Fruit fly (Drosophila melanogaster): ENCODE results near the gene Hmgcl.

The Hmgcl gene

DNA sequence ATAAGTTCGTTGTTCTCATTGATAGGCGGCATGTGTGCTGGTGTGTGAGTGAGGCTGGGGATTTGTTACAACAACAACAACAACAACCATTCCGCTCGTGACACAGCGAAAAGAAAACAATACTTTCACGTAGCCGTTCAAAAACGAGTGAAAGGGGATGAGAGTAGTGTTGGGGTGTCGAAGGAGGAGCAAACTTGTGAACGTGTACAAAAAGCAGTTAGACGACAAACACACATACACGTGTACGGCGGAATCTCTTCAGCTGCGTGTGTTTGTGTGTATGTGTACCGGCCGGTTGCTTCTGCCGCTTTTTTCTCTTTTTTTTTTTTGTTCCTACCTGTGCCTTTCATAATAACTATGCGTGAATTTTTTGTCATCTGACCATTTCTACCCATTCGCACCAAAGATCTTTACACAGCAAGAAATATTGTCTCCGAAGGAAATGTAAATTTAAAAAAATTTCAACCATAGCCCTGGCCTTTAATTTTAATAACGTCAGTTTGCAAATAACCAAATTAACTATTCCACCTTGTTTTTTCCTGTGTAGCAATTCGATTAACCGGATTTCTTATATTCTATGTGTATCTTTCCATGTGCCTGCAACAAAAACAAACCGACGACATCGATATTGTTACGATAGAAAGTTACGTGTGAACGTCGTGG lies 38.0 kb upstream of the Hmgcl start:
- peak; percentile 31 for TF ChIP-seq sv (GFP tag; optimal IDR thresholded peaks at IDR 0.05)
- peak; percentile 83 for TF ChIP-seq ey (GFP tag; optimal IDR thresholded peaks at IDR 0.05)
- no peak for TF ChIP-seq Hr78 (GFP tag; optimal IDR thresholded peaks at IDR 0.05)
- no peak for TF ChIP-seq GATAd (GFP tag; optimal IDR thresholded peaks at IDR 0.05)
- peak; percentile 74 for TF ChIP-seq br (GFP tag; optimal IDR thresholded peaks at IDR 0.05)
- no peak for TF ChIP-seq CG9705 (GFP tag; optimal IDR thresholded peaks at IDR 0.05)
- no peak for TF ChIP-seq Mio (GFP tag; optimal IDR thresholded peaks at IDR 0.05)
- TF ChIP-seq Myc (optimal IDR thresholded peaks at IDR 0.05): no peak
- peak; percentile 22 for TF ChIP-seq Jra (GFP tag; optimal IDR thresholded peaks at IDR 0.05)
- no peak for TF ChIP-seq usp (GFP tag; optimal IDR thresholded peaks at IDR 0.05)
- TF ChIP-seq lola (GFP tag; optimal IDR thresholded peaks at IDR 0.05): no peak
- TF ChIP-seq fru (GFP tag; optimal IDR thresholded peaks at IDR 0.05): peak; percentile 77
- peak; percentile 54 for TF ChIP-seq Sp1 (GFP tag; optimal IDR thresholded peaks at IDR 0.05)
- TF ChIP-seq Hnf4 (GFP tag; optimal IDR thresholded peaks at IDR 0.05): peak; percentile 83
- TF ChIP-seq Dfd (GFP tag; optimal IDR thresholded peaks at IDR 0.05): no peak
- TF ChIP-seq sage (GFP tag; optimal IDR thresholded peaks at IDR 0.05): peak; percentile 57
- no peak for TF ChIP-seq Vsx2 (GFP tag; optimal IDR thresholded peaks at IDR 0.05; ENCODE audit: partially characterized antibody)
- peak; percentile 86 for TF ChIP-seq h (GFP tag; optimal IDR thresholded peaks at IDR 0.05)
- TF ChIP-seq N (GFP tag; optimal IDR thresholded peaks at IDR 0.05): no peak
- no peak for TF ChIP-seq tai (GFP tag; optimal IDR thresholded peaks at IDR 0.05)
- TF ChIP-seq CrebA (GFP tag; optimal IDR thresholded peaks at IDR 0.05; ENCODE audit: borderline replicate concordance): no peak
- TF ChIP-seq rgr (GFP tag; optimal IDR thresholded peaks at IDR 0.05): peak; percentile 83
- TF ChIP-seq dl (GFP tag; optimal IDR thresholded peaks at IDR 0.05; ENCODE audit: insufficient read depth in 1 of 2, partially characterized antibody in 2 of 2): peak in 1 of 2 experiments; percentile 35
- TF ChIP-seq dmrt93B (GFP tag; optimal IDR thresholded peaks at IDR 0.05): no peak
- no peak for TF ChIP-seq Abd-B (GFP tag; optimal IDR thresholded peaks at IDR 0.05)
- TF ChIP-seq brk (GFP tag; optimal IDR thresholded peaks at IDR 0.05): peak; percentile 76
- TF ChIP-seq dsf (GFP tag; optimal IDR thresholded peaks at IDR 0.05; ENCODE audit: borderline replicate concordance): no peak
- TF ChIP-seq pan (optimal IDR thresholded peaks at IDR 0.05): no peak
- TF ChIP-seq jim (GFP tag; optimal IDR thresholded peaks at IDR 0.05): no peak
- TF ChIP-seq HLH106 (tag; optimal IDR thresholded peaks at IDR 0.05): peak; percentile 54
- TF ChIP-seq OdsH (GFP tag; optimal IDR thresholded peaks at IDR 0.05): peak; percentile 82
- TF ChIP-seq Dif (GFP tag; optimal IDR thresholded peaks at IDR 0.05; ENCODE audit: partially characterized antibody): peak; percentile 20
- peak; percentile 11 for TF ChIP-seq Rel (GFP tag; optimal IDR thresholded peaks at IDR 0.05)
- TF ChIP-seq Rel (tag; optimal IDR thresholded peaks at IDR 0.05): no peak
- TF ChIP-seq foxo (GFP tag; optimal IDR thresholded peaks at IDR 0.05): peak in 1 of 2 experiments; percentile 84
- peak; percentile 60 for TF ChIP-seq woc (GFP tag; optimal IDR thresholded peaks at IDR 0.05)
- TF ChIP-seq CG32264 (GFP tag; optimal IDR thresholded peaks at IDR 0.05): peak; percentile 48
- TF ChIP-seq Hr83 (GFP tag; optimal IDR thresholded peaks at IDR 0.05; ENCODE audit: poor library complexity, severe bottlenecking): peak; percentile 46
- TF ChIP-seq psq (GFP tag; optimal IDR thresholded peaks at IDR 0.05): peak; percentile 45

DNA sequence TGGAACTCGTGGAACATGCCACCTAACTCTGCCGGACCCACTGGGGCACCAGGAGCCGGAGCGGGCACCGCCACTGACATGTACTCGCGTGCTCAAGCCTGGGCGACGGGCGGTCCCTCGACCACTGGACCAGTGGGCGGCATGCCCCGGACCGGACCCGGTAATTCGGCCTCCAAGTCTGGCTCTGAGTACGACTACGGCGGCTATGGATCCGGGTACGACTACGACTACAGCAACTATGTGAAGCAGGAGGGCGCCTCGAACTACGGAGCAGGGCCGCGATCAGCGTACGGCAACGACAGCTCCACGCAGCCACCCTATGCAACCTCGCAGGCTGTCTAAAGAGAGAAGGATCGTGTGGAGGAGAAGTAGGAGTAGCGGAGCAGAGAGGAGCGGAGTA lies 35.1 kb upstream of the Hmgcl start:
- TF ChIP-seq CrebA (GFP tag; optimal IDR thresholded peaks at IDR 0.05; ENCODE audit: borderline replicate concordance): no peak
- no peak for TF ChIP-seq dmrt93B (GFP tag; optimal IDR thresholded peaks at IDR 0.05)
- TF ChIP-seq OdsH (GFP tag; optimal IDR thresholded peaks at IDR 0.05): no peak
- TF ChIP-seq Rel (GFP tag; optimal IDR thresholded peaks at IDR 0.05): no peak
- no peak for TF ChIP-seq Rel (tag; optimal IDR thresholded peaks at IDR 0.05)
- no peak for TF ChIP-seq lola (GFP tag; optimal IDR thresholded peaks at IDR 0.05)
- TF ChIP-seq psq (GFP tag; optimal IDR thresholded peaks at IDR 0.05): no peak
- no peak for TF ChIP-seq Hr78 (GFP tag; optimal IDR thresholded peaks at IDR 0.05)
- TF ChIP-seq Hr83 (GFP tag; optimal IDR thresholded peaks at IDR 0.05; ENCODE audit: poor library complexity, severe bottlenecking): no peak
- TF ChIP-seq Dfd (GFP tag; optimal IDR thresholded peaks at IDR 0.05): no peak
- TF ChIP-seq Myc (optimal IDR thresholded peaks at IDR 0.05): no peak
- no peak for TF ChIP-seq dl (GFP tag; optimal IDR thresholded peaks at IDR 0.05; ENCODE audit: insufficient read depth in 1 of 2, partially characterized antibody in 2 of 2)
- no peak for TF ChIP-seq sage (GFP tag; optimal IDR thresholded peaks at IDR 0.05)
- no peak for TF ChIP-seq GATAd (GFP tag; optimal IDR thresholded peaks at IDR 0.05)
- TF ChIP-seq CG32264 (GFP tag; optimal IDR thresholded peaks at IDR 0.05): no peak
- no peak for TF ChIP-seq jim (GFP tag; optimal IDR thresholded peaks at IDR 0.05)
- no peak for TF ChIP-seq Mio (GFP tag; optimal IDR thresholded peaks at IDR 0.05)
- no peak for TF ChIP-seq dsf (GFP tag; optimal IDR thresholded peaks at IDR 0.05; ENCODE audit: borderline replicate concordance)
- TF ChIP-seq ey (GFP tag; optimal IDR thresholded peaks at IDR 0.05): no peak

Measured in whole organism, wandering third instar larva.